Fruit fly (Drosophila melanogaster) whole organism, pupa: ENCODE measurements around the gene CG46439.
A peak's percentile ranks its signal among the peaks of the same experiment; 100 is the strongest.

Experiments
- CG10348 ChIP-seq: fragments of 200-800 bp; sonication (Bioruptor generic); IDR thresholded peaks from 2 replicates; pipeline ENCODE4 v1.3.6; 2022; ENCODE audit warnings: missing biosample characterization, missing genetic modification characterization
- CG12605 ChIP-seq: fragments of 200-800 bp; sonication (Bioruptor generic); IDR thresholded peaks from 2 replicates; pipeline ENCODE4 v1.3.6; 2022; ENCODE audit warnings: missing biosample characterization, missing genetic modification characterization
- CG13204 ChIP-seq: fragments of 200-800 bp; sonication (Bioruptor generic); optimal IDR thresholded peaks from 2 replicates; lab custom pipeline; 2018; ENCODE audit warnings: missing biosample characterization, mild to moderate bottlenecking, missing genetic modification characterization, moderate library complexity
- CG14655 ChIP-seq: fragments of 200-800 bp; sonication (Bioruptor generic); optimal IDR thresholded peaks from 3 replicates; lab custom pipeline; 2017; ENCODE audit warnings: mild to moderate bottlenecking, missing biosample characterization, missing genetic modification reagents, missing genetic modification characterization
- CG15710 ChIP-seq: fragments of 200-800 bp; sonication (Bioruptor generic); optimal IDR thresholded peaks from 2 replicates; lab custom pipeline; 2018; ENCODE audit warnings: missing biosample characterization, mild to moderate bottlenecking, missing genetic modification characterization, moderate library complexity
- CG17806 ChIP-seq: fragments of 200-800 bp; sonication (Bioruptor generic); optimal IDR thresholded peaks from 2 replicates; lab custom pipeline; 2018; ENCODE audit warnings: missing biosample characterization, mild to moderate bottlenecking, missing genetic modification characterization, moderate library complexity
- CG32121 ChIP-seq: fragments of 200-800 bp; sonication (Bioruptor generic); IDR thresholded peaks from 2 replicates; pipeline ENCODE4 v1.3.6; 2022; ENCODE audit warnings: missing biosample characterization, missing genetic modification characterization
- CG34367 ChIP-seq: fragments of 200-800 bp; sonication (Bioruptor generic); optimal IDR thresholded peaks from 2 replicates; lab custom pipeline; 2018; ENCODE audit warnings: missing biosample characterization, mild to moderate bottlenecking, missing genetic modification characterization
- CG4496 ChIP-seq: fragments of 200-800 bp; sonication (Bioruptor generic); IDR thresholded peaks from 3 replicates; pipeline ENCODE4 v1.3.6; 2022; ENCODE audit warnings: missing biosample characterization, missing genetic modification characterization
- CG8159 ChIP-seq: fragments of 200-800 bp; sonication (Bioruptor generic); optimal IDR thresholded peaks from 3 replicates; lab custom pipeline; 2018; ENCODE audit warnings: missing biosample characterization, mild to moderate bottlenecking, missing genetic modification characterization, moderate library complexity
- CG8301 ChIP-seq: fragments of 200-800 bp; sonication (Bioruptor generic); optimal IDR thresholded peaks from 2 replicates; lab custom pipeline; 2018; ENCODE audit warnings: missing biosample characterization, mild to moderate bottlenecking, missing genetic modification characterization
- CG9948 ChIP-seq: fragments of 200-800 bp; sonication (Bioruptor generic); optimal IDR thresholded peaks from 2 replicates; lab custom pipeline; 2018; ENCODE audit warnings: missing biosample characterization, mild to moderate bottlenecking, missing genetic modification characterization, moderate library complexity
- D1 ChIP-seq: fragments of 200-800 bp; sonication (Bioruptor generic); optimal IDR thresholded peaks from 2 replicates; lab custom pipeline; 2018; ENCODE audit warnings: missing biosample characterization, mild to moderate bottlenecking, missing genetic modification characterization, moderate library complexity
- EcR ChIP-seq: fragments of 200-800 bp; sonication (Bioruptor generic); optimal IDR thresholded peaks from 3 replicates; lab custom pipeline; 2019; ENCODE audit warnings: missing biosample characterization, missing genetic modification characterization, mild to moderate bottlenecking, moderate library complexity, missing genetic modification reagents
- Ets98B ChIP-seq: fragments of 200-800 bp; sonication (Bioruptor generic); IDR thresholded peaks from 2 replicates; pipeline ENCODE4 v1.3.6; 2022; ENCODE audit warnings: missing biosample characterization, missing genetic modification characterization
- Pif1A ChIP-seq: fragments of 200-800 bp; sonication (Bioruptor generic); optimal IDR thresholded peaks from 3 replicates; lab custom pipeline; 2016; ENCODE audit warnings: missing biosample characterization, missing genetic modification characterization
- Pif1B ChIP-seq: fragments of 200-800 bp; sonication (Bioruptor generic); optimal IDR thresholded peaks from 3 replicates; lab custom pipeline; 2016; ENCODE audit warnings: missing biosample characterization, missing genetic modification characterization
- Snoo ChIP-seq: fragments of 200-800 bp; sonication (Bioruptor generic); optimal IDR thresholded peaks from 3 replicates; lab custom pipeline; 2017; ENCODE audit warnings: missing biosample characterization, mild to moderate bottlenecking, missing genetic modification characterization, inconsistent platforms
- fd96Ca ChIP-seq: fragments of 200-800 bp; sonication (Bioruptor generic); IDR thresholded peaks from 3 replicates; pipeline ENCODE4 v1.3.6; 2022; ENCODE audit warnings: missing biosample characterization, missing genetic modification characterization
- gl ChIP-seq: fragments of 200-800 bp; sonication (Bioruptor generic); optimal IDR thresholded peaks from 2 replicates; lab custom pipeline; 2018; ENCODE audit warnings: missing biosample characterization, mild to moderate bottlenecking, missing genetic modification characterization
- rn ChIP-seq: fragments of 200-800 bp; sonication (Bioruptor generic); IDR thresholded peaks from 2 replicates; pipeline ENCODE4 v1.3.6; 2022; ENCODE audit warnings: missing biosample characterization, missing genetic modification characterization

CG46439 gene

dm6 chr3L:11117733-11118132, 21.7 kb upstream of the CG46439 start:
- TF ChIP-seq Pif1B (GFP tag; lab: Kevin White, UChicago) (no peak), Snoo (tag; lab: Kevin White, UChicago) (no peak), D1 (tag; lab: Kevin White, UChicago) (no peak), CG8301 (no peak), CG9948 (tag; lab: Kevin White, UChicago) (no peak), Ets98B (GFP tag; lab: Robert Waterston, UW) (no peak), CG4496 (GFP tag; lab: Robert Waterston, UW) (no peak), CG8159 (tag; lab: Kevin White, UChicago) (no peak), CG15710 (no peak), rn (GFP tag; lab: Robert Waterston, UW) (no peak), gl (tag; lab: Kevin White, UChicago) (no peak), CG12605 (GFP tag; lab: Robert Waterston, UW) (no peak), CG17806 (tag; lab: Kevin White, UChicago) (no peak), fd96Ca (no peak), CG32121 (GFP tag; lab: Robert Waterston, UW) (no peak), CG34367 (no peak), CG14655 (no peak), EcR (GFP tag; lab: Kevin White, UChicago) (no peak), Pif1A (GFP tag; lab: Kevin White, UChicago) (no peak), CG10348 (GFP tag; lab: Robert Waterston, UW) (no peak)
- TF ChIP-seq, all 21 proteins: peak for 0

DNA sequence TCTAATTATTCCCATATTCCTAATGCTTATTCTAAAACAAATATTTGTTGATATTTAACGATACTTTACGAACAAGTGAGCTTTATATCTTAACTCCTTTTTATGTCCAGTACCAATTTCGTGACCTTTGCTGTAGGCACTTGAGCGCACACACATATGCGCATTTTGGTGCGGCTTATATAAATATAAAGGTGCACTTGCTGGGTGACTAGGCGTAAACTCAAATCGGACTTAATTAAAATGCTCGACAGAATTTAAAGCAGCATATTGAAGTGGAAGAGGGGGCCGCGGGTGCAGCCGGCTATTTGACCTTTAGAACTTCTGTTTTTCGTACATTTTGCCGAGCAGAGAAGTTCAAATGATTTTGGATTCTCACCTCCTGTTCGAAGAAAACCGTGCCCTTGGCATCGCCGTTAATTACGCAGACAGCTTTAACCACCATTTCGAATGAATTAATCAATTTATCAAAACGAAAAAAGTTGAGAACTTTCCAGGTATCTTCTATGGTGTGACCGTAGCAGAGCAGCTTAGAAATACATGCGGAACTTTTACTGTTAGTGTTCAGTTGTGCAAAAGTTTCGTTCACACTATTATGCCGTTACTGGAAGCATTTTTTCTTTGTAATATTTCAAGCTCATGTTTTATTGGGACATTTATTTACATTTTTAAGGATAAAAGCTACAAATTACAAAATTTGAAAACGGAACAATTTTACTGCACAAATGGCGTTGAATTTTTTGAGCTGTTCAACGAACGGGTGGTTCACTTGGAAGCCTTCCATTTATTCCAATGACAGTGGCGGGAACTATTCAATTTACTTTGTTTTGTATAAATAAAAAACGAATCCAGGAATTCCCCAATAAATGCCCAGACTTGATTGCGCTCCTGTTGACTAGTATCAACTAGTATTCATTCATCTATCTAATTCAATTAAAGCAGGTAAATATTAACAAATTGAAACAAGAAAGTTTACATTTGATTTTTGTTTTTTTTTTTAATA, 17.5 kb upstream of the CG46439 start, which contains the start of gene Sod1:
Gene Sod1 (minus strand): TSS at position 543 of the 1,000 bp plus-strand sequence.
- TF ChIP-seq D1 (tag; lab: Kevin White, UChicago) (no peak), CG32121 (GFP tag; lab: Robert Waterston, UW) (no peak), rn (GFP tag; lab: Robert Waterston, UW) (no peak), Ets98B (GFP tag; lab: Robert Waterston, UW) (peak; percentile 58; the same call in 1 of the 2 replicates), CG12605 (GFP tag; lab: Robert Waterston, UW) (peak; percentile 63), Snoo (tag; lab: Kevin White, UChicago) (peak; percentile 65), EcR (GFP tag; lab: Kevin White, UChicago) (peak; percentile 78), CG8301 (peak; percentile 46), Pif1A (GFP tag; lab: Kevin White, UChicago) (peak; percentile 74), CG8159 (tag; lab: Kevin White, UChicago) (peak; percentile 41), CG15710 (peak; percentile 41), CG17806 (tag; lab: Kevin White, UChicago) (no peak), CG10348 (GFP tag; lab: Robert Waterston, UW) (no peak), CG14655 (no peak), CG34367 (peak; percentile 53), Pif1B (GFP tag; lab: Kevin White, UChicago) (peak; percentile 51), CG4496 (GFP tag; lab: Robert Waterston, UW) (peak; percentile 62; the same call in 1 of the 3 replicates), CG13204 (GFP tag; lab: Kevin White, UChicago) (no peak), gl (tag; lab: Kevin White, UChicago) (peak; percentile 76), fd96Ca (no peak), CG9948 (tag; lab: Kevin White, UChicago) (no peak)
- TF ChIP-seq, all 21 proteins: peak for 12

DNA sequence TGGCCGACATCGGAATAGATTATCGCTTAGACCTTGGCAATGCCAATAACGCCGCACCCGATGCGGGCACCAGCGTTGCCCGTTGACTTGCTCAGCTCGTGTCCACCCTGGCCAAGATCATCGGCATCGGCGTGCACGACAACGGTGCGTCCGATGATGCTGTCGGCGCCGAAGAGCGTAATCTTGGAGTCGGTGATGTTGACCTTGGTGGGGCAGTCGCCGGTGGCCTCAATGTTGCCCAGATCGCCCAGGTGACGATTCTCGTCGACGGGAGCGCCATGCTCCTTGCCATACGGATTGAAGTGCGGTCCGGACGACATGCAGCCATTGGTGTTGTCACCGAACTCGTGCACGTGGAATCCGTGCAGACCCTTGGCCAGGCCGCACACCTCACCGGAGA, 16.4 kb upstream of the CG46439 start:
- peak; percentile 46; the same call in 1 of the 2 replicates for TF ChIP-seq rn (GFP tag; lab: Robert Waterston, UW)
- no peak for TF ChIP-seq CG17806 (tag; lab: Kevin White, UChicago)
- TF ChIP-seq CG12605 (GFP tag; lab: Robert Waterston, UW): no peak
- TF ChIP-seq CG14655: no peak
- no peak for TF ChIP-seq Ets98B (GFP tag; lab: Robert Waterston, UW)
- no peak for TF ChIP-seq CG9948 (tag; lab: Kevin White, UChicago)

DNA sequence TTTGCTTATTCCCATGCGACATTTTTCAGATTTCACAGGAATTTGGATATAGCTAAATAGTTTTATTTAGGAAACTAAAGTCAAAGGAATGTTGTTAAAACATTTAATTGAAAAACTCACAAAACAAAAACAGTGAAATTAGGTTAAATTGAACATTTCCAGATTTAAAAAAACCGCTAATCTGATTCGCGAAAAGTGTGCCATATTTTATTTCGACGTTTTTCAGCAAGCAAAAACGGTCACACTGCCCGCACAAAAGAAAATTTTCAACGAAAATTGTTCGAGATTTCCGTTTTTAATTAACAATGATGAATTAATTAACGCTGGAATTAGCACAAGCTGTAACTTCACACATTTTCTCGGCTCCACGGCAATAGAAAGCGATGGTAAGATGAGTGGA, 13.4 kb upstream of the CG46439 start, which contains the start of the genes CG34012 and emei:
Gene CG34012 (minus strand): TSS at position 52 of the 400 bp plus-strand sequence.
Gene emei (plus strand): TSS at position 237 of the 400 bp plus-strand sequence.
- no peak for TF ChIP-seq rn (GFP tag; lab: Robert Waterston, UW)

DNA sequence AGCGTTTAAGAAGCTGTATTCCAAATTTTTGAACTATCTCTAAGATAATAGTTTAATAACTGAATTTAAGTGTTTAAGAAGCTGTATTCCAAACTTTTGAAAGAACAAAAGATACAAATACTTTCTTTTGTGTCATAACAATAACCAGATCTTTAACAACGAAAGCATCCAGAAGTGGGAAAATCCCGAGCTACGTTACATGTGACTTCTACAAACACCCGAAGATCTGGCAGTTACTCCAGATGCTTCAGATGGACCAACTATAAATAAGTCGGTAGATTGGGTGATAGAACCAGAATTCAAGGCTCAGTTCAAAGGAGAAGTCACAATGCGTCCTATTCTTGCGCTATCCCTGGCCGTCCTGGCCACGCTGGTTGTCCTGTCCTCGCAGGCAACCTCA, 11.9 kb upstream of the CG46439 start, which contains the start of gene CG12522:
Gene CG12522 (plus strand): TSS at position 301 of the 400 bp plus-strand sequence.
- TF ChIP-seq CG17806 (tag; lab: Kevin White, UChicago) (no peak), Snoo (tag; lab: Kevin White, UChicago) (no peak), CG34367 (no peak), CG14655 (no peak), CG8159 (tag; lab: Kevin White, UChicago) (no peak), Ets98B (GFP tag; lab: Robert Waterston, UW) (no peak)

- TF ChIP-seq D1 (tag; lab: Kevin White, UChicago) (no peak), Pif1B (GFP tag; lab: Kevin White, UChicago) (no peak)
Measured at dm6 chr3L:11107432-11107831, 11.4 kb upstream of the CG46439 start, which contains the start of gene CG32073. Gene CG32073 (minus strand): TSS chr3L:11107582.
